Worm (Caenorhabditis elegans) whole organism, late embryonic: ENCODE results near the gene snpc-1.3.

ENCODE experiments used
- C38D4.7 ChIP-seq: fragments of 200-800 bp; sonication (Bioruptor generic); optimal IDR thresholded peaks from 2 replicates; lab custom pipeline; 2018; ENCODE audit warnings: mild to moderate bottlenecking, missing genetic modification characterization, moderate library complexity, missing compliant biosample characterization
- F13H6.1 ChIP-seq: sonication (generic microtip); optimal IDR thresholded peaks from 2 replicates; lab custom pipeline; 2016; ENCODE audit warnings: missing genetic modification characterization, missing compliant biosample characterization
- K02D7.2 ChIP-seq: sonication (generic microtip); optimal IDR thresholded peaks from 2 replicates; lab custom pipeline; 2017; ENCODE audit warnings: mild to moderate bottlenecking, missing genetic modification characterization, missing compliant biosample characterization
- K09A11.1 ChIP-seq: sonication (generic microtip); optimal IDR thresholded peaks from 2 replicates; lab custom pipeline; 2017; ENCODE audit warnings: antibody characterized with exemption, mild to moderate bottlenecking, missing genetic modification characterization, missing compliant biosample characterization; ENCODE audit not compliant: insufficient read depth
- T23F11.4 ChIP-seq: fragments of 200-800 bp; sonication (Bioruptor generic); optimal IDR thresholded peaks from 2 replicates; lab custom pipeline; 2018; ENCODE audit warnings: mild to moderate bottlenecking, missing genetic modification characterization, missing compliant biosample characterization
- Y22D7AL.16 ChIP-seq: sonication (generic microtip); optimal IDR thresholded peaks from 2 replicates; lab custom pipeline; 2016; ENCODE audit warnings: missing genetic modification characterization, missing compliant biosample characterization
- ceh-19 ChIP-seq: fragments of 200-800 bp; sonication (Bioruptor generic); optimal IDR thresholded peaks from 2 replicates; lab custom pipeline; 2018; ENCODE audit warnings: mild to moderate bottlenecking, missing genetic modification characterization, missing compliant biosample characterization
- ceh-2 ChIP-seq: sonication (generic microtip); optimal IDR thresholded peaks from 2 replicates; lab custom pipeline; 2016; ENCODE audit warnings: missing genotype, missing genetic modification characterization, missing compliant biosample characterization
- ceh-22 ChIP-seq: sonication (generic microtip); optimal IDR thresholded peaks from 2 replicates; lab custom pipeline; 2017; ENCODE audit warnings: missing biosample characterization, missing genetic modification characterization
- ceh-31 ChIP-seq: sonication (generic microtip); optimal IDR thresholded peaks from 2 replicates; lab custom pipeline; 2016; ENCODE audit warnings: missing genetic modification characterization, missing compliant biosample characterization
- ceh-34 ChIP-seq: sonication (generic microtip); optimal IDR thresholded peaks from 2 replicates; lab custom pipeline; 2016; ENCODE audit warnings: mild to moderate bottlenecking, missing genetic modification characterization, missing compliant biosample characterization
- ceh-48 ChIP-seq: sonication (generic microtip); optimal IDR thresholded peaks from 2 replicates; lab custom pipeline; 2016; ENCODE audit warnings: missing genetic modification characterization, inconsistent platforms, missing compliant biosample characterization
- ceh-9 ChIP-seq: sonication (generic microtip); optimal IDR thresholded peaks from 2 replicates; lab custom pipeline; 2016; ENCODE audit warnings: mild to moderate bottlenecking, missing genetic modification characterization, inconsistent platforms, missing compliant biosample characterization
- che-1 ChIP-seq: sonication (generic microtip); optimal IDR thresholded peaks from 2 replicates; lab custom pipeline; 2016; ENCODE audit warnings: mild to moderate bottlenecking, missing genetic modification characterization, missing compliant biosample characterization
- dve-1 ChIP-seq: sonication (generic microtip); optimal IDR thresholded peaks from 2 replicates; lab custom pipeline; 2017; ENCODE audit warnings: antibody characterized with exemption, mild to moderate bottlenecking, missing genetic modification characterization, missing compliant biosample characterization
- elt-2 ChIP-seq: sonication (generic microtip); optimal IDR thresholded peaks from 2 replicates; lab custom pipeline; 2016; ENCODE audit warnings: missing genetic modification reagents, missing genetic modification characterization, missing compliant biosample characterization
- fkh-10 ChIP-seq: fragments of 150-350 bp; optimal IDR thresholded peaks from 2 replicates; lab custom pipeline; 2014; ENCODE audit warnings: missing biosample characterization, missing genetic modification reagents, missing genetic modification characterization
- hlh-30 ChIP-seq: sonication (generic microtip); optimal IDR thresholded peaks from 2 replicates; lab custom pipeline; 2017; ENCODE audit warnings: antibody characterized with exemption, missing genetic modification characterization, missing compliant biosample characterization; ENCODE audit not compliant: insufficient read depth
- lim-6 ChIP-seq: sonication (generic microtip); optimal IDR thresholded peaks from 2 replicates; lab custom pipeline; 2016; ENCODE audit warnings: missing genetic modification characterization, missing compliant biosample characterization
- mec-3 ChIP-seq: sonication (generic microtip); optimal IDR thresholded peaks from 2 replicates; lab custom pipeline; 2016; ENCODE audit warnings: borderline replicate concordance, missing genetic modification characterization, missing compliant biosample characterization
- nhr-11 ChIP-seq: fragments of 150-350 bp; optimal IDR thresholded peaks from 2 replicates; lab custom pipeline; 2014; ENCODE audit warnings: missing biosample characterization, missing genetic modification characterization
- pha-4 ChIP-seq: fragments of 150-350 bp; optimal IDR thresholded peaks from 2 replicates; lab custom pipeline; 2018; ENCODE audit warnings: missing biosample characterization, missing genetic modification reagents, missing genetic modification characterization
- pqm-1 ChIP-seq: sonication (generic microtip); optimal IDR thresholded peaks from 2 replicates; lab custom pipeline; 2016; ENCODE audit warnings: missing genetic modification characterization, missing compliant biosample characterization
- tbx-7 ChIP-seq: sonication (generic microtip); optimal IDR thresholded peaks from 2 replicates; lab custom pipeline; 2016; ENCODE audit warnings: missing genotype, missing genetic modification characterization, missing compliant biosample characterization
- ttx-3 ChIP-seq: sonication (generic microtip); optimal IDR thresholded peaks from 2 replicates; lab custom pipeline; 2016; ENCODE audit warnings: missing genetic modification reagents, missing genetic modification characterization, missing compliant biosample characterization
- unc-3 ChIP-seq, 2 experiments: fragments of 200-800 bp in 1 of 2; sonication (Bioruptor generic) in 1 of 2; sonication (generic microtip) in 1 of 2; conservative IDR thresholded peaks in 1 of 2; optimal IDR thresholded peaks in 1 of 2; 2 replicates each; pipeline versions ENCODE4 v1.3.6 to Lab custom; 2016 to 2022; ENCODE audit warnings: missing compliant biosample characterization in 2 of 2, missing genetic modification characterization in 2 of 2, missing genetic modification reagents in 1 of 2
- unc-42 ChIP-seq: sonication (generic microtip); optimal IDR thresholded peaks from 2 replicates; lab custom pipeline; 2016; ENCODE audit warnings: missing genotype, missing genetic modification characterization, missing compliant biosample characterization
- unc-55 ChIP-seq: sonication (generic microtip); optimal IDR thresholded peaks from 2 replicates; lab custom pipeline; 2017; ENCODE audit warnings: missing biosample characterization, missing genetic modification reagents, missing genetic modification characterization
- zip-5 ChIP-seq: sonication (generic microtip); optimal IDR thresholded peaks from 2 replicates; lab custom pipeline; 2016; ENCODE audit warnings: missing genetic modification characterization, missing compliant biosample characterization

snpc-1.3 gene

DNA sequence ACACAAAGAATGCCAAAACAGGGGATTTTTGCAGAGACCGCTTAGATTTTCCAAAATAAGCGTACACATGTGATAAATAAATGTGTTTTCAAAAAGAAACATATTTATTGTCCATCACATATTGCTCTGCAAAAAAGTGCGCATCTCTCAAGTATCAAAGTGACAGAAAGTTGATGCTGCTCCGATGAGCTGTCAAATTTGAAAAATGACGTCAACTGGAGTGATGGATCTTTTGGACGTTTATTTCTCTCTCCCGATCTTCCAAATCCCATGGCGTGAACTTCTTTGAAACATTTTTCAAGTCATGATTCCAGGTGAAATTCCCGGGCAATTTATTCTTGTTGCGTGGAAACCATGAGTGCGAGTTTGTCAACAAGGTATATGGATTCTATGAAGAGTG, 30.0 kb downstream of the snpc-1.3 start:
- TF ChIP-seq mec-3, result no peak
- peak; percentile 94 for TF ChIP-seq unc-55 (GFP tag; lab: Kevin White, UChicago)

DNA sequence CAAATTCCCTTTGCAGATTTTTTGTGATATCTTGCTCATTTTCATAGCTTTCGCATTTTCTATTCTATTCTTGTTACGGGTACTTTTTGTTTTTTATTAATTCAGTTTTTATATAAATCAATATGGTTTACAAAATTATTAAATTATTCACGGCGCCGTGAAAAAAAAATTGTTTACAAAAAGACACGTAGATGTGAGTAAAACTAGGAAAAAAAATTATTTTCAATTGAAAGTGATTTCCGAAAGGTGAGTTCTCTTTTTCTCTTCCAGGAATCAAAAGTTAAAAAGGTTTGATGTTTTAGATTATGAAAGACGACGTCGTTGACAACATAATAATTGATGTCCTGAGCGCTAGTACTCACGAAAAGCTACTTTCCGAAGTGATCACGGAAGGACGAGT, 30.7 kb downstream of the snpc-1.3 start, which contains the start of gene C25A6.1:
Gene C25A6.1 (plus strand): TSS at position 301 of the 400 bp plus-strand sequence.
- TF ChIP-seq che-1 (tag; lab: Kevin White, UChicago) (no peak), dve-1 (tag; lab: Kevin White, UChicago) (no peak), C38D4.7 (GFP tag; lab: Kevin White, UChicago) (no peak), hlh-30 (tag; lab: Kevin White, UChicago) (no peak), ttx-3 (tag; lab: Kevin White, UChicago) (no peak), lim-6 (tag; lab: Kevin White, UChicago) (no peak)

DNA sequence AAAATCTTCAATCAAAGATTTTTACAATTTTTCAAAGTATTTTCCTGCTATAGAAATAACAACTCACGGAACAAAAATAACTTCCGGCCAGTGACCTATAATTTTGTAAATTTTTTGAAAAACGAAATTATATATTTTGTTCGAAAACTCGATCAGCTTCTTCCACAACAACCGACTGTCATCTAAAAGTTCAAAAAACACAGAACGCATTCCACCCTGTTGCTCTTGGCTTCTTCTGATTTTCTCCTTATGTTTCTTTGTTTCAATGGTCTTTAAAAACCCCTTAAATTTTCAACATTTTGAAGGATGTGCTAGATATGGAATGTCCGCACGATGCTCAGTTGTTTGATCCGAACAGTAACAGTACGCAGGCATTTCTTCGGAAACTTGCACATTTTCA, 33.9 kb downstream of the snpc-1.3 start, which contains the start of gene dmsr-7:
Gene dmsr-7 (plus strand): TSS at position 301 of the 400 bp plus-strand sequence.
- TF ChIP-seq nhr-11, result no peak
- no peak for TF ChIP-seq ceh-48
- TF ChIP-seq ceh-34 (tag; lab: Kevin White, UChicago), result no peak
- no peak for TF ChIP-seq pha-4 (tag; lab: Kevin White, UChicago)
- TF ChIP-seq mec-3, result no peak
- TF ChIP-seq K09A11.1, result no peak
- no peak for TF ChIP-seq K02D7.2 (tag; lab: Kevin White, UChicago)
- TF ChIP-seq F13H6.1 (tag; lab: Kevin White, UChicago), result no peak
- TF ChIP-seq, all 69 proteins: peak for 0

DNA sequence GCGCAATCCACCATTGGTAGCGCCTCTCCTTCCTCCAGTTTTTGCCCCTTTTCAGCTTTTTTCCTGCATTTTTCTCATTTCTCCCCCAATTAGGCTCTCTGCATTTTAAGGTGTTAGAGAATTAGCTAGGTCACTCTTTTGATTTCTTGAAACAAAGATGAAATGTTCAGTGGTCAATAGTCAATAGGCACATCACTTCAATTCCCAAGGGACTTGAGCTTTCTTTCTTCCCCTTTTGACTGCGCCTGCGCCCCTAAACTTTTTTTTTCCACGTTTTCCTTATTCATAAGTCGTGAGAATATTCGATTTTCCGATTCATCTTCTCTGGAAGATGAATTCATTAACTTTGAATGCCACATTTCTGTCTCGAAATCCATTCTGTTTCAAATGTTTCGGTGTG, 35.0 kb downstream of the snpc-1.3 start:
- TF ChIP-seq ceh-22 (tag; lab: Kevin White, UChicago) (no peak), T23F11.4 (no peak), unc-55 (GFP tag; lab: Kevin White, UChicago) (no peak), unc-3 (GFP tag; conservative IDR thresholded peaks at IDR 0.05; lab: Robert Waterston, UW) (peak; percentile 83), unc-3 (tag; optimal IDR thresholded peaks at IDR 0.05; lab: Kevin White, UChicago) (peak; percentile 84), ceh-9 (tag; lab: Kevin White, UChicago) (no peak), ceh-2 (no peak), unc-42 (tag; lab: Kevin White, UChicago) (peak; percentile 26), tbx-7 (tag; lab: Kevin White, UChicago) (no peak), zip-5 (tag; lab: Kevin White, UChicago) (no peak), C38D4.7 (GFP tag; lab: Kevin White, UChicago) (no peak), pqm-1 (tag; lab: Kevin White, UChicago) (no peak), fkh-10 (GFP tag; lab: Kevin White, UChicago) (no peak), ceh-31 (no peak), elt-2 (tag; lab: Kevin White, UChicago) (no peak), Y22D7AL.16 (tag; lab: Kevin White, UChicago) (no peak)

DNA sequence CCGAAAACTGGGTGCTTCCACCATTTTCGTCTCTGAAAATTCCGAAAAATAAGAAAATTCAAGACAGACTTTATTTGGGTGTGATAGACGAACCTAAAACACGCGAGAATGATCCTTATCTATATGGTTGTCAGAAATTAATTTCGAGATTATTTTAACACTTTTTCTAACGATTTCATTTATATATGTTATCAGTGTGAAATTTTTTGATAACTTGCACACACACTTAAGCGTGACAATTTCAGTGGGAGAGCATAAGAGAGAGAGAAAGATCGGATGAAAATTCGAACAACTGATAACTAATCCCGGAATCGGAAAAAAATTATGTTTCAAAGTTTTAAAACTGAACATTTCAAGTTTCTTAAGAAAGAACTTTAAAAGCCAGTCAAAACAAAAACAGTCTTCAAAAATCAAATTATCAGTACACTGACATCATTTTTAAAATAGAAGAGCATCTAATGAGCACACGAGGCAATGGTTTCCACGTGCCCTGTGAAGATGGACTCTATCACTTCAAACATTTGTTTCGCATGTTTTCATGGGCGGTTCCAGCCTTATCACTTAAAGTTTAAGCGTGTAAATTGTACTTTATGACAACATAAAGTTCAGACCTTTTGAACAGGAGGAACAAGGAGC, 45.9 kb downstream of the snpc-1.3 start, which contains the start of gene C35A11.4:
Gene C35A11.4 (minus strand): TSS at position 156 of the 636 bp plus-strand sequence.
- no peak for TF ChIP-seq ceh-19 (GFP tag; lab: Kevin White, UChicago)
- TF ChIP-seq elt-2 (tag; lab: Kevin White, UChicago), result peak; percentile 43
